Worm (Caenorhabditis elegans): Measurements from ENCODE around the gene EGAP1.1.

DNA sequence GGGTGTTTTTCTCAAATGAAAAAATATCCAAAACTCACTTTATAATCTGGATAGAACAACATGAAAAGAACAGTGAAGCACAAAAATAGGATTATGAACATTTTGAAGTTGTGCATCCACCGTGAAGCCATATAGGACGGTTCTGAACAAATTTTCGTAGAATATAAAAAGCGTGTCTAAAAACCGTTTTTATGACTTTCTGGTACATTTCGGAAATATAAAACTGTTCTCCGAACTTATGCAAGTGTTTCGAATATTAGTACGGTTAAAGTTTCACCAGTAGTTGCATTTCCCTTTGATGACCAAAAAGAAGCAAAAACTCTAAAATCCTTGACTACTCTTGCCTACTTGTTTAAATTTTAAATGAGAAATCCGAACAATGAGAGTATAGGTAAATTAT is 48.3 kb downstream of the EGAP1.1 start, which contains the start of gene C28H8.8:
- TF ChIP-seq him-1 (tag; optimal IDR thresholded peaks at IDR 0.05), result no peak
- no peak for TF ChIP-seq W03F9.2 (tag; optimal IDR thresholded peaks at IDR 0.05)
- TF ChIP-seq dao-5 (tag; optimal IDR thresholded peaks at IDR 0.05), result no peak

All from whole organism, L4/young adult.